Worm (Caenorhabditis elegans) whole organism, L4 larva: Measurements from ENCODE around the gene C16C8.14.

ENCODE experiments used
- aly-2 ChIP-seq: sonication (generic microtip); optimal IDR thresholded peaks from 2 replicates; lab custom pipeline; 2018; ENCODE audit warnings: missing biosample characterization, missing genetic modification characterization
- ama-1 ChIP-seq: fragments of 150-350 bp; optimal IDR thresholded peaks from 2 replicates; lab custom pipeline; 2014; ENCODE audit warnings: inconsistent platforms, mixed read lengths
- ceh-28 ChIP-seq: fragments of 150-350 bp; optimal IDR thresholded peaks from 2 replicates; lab custom pipeline; 2014; ENCODE audit warnings: missing biosample characterization, missing genetic modification reagents, missing genetic modification characterization
- fos-1 ChIP-seq: fragments of 150-350 bp; optimal IDR thresholded peaks from 2 replicates; lab custom pipeline; 2014; ENCODE audit warnings: missing biosample characterization, missing genetic modification characterization
- lin-13 ChIP-seq: fragments of 150-350 bp; optimal IDR thresholded peaks from 2 replicates; lab custom pipeline; 2014; ENCODE audit warnings: missing biosample characterization, missing genetic modification reagents, missing genetic modification characterization
- mdl-1 ChIP-seq, 2 experiments: fragments of 150-350 bp in 1 of 2; sonication (generic microtip) in 1 of 2; optimal IDR thresholded peaks; 2 replicates each; lab custom pipeline; 2014 to 2017; ENCODE audit warnings: missing biosample characterization in 2 of 2, missing genetic modification characterization in 2 of 2
- mes-2 ChIP-seq: sonication (generic microtip); optimal IDR thresholded peaks from 2 replicates; lab custom pipeline; 2016; ENCODE audit warnings: missing genotype, mild to moderate bottlenecking, missing genetic modification characterization, missing compliant biosample characterization; ENCODE audit not compliant: poor library complexity, severe bottlenecking
- nhr-77 ChIP-seq: fragments of 150-350 bp; optimal IDR thresholded peaks from 2 replicates; lab custom pipeline; 2014; ENCODE audit warnings: missing biosample characterization, missing genetic modification characterization
- set-16 ChIP-seq: fragments of 200-800 bp; sonication (Bioruptor generic); IDR thresholded peaks from 2 replicates; pipeline ENCODE4 v1.3.6; 2022; ENCODE audit warnings: missing genetic modification reagents, missing genetic modification characterization, missing compliant biosample characterization
- spr-1 ChIP-seq: sonication (generic microtip); optimal IDR thresholded peaks from 2 replicates; lab custom pipeline; 2016; ENCODE audit warnings: mild to moderate bottlenecking, missing genetic modification characterization, missing compliant biosample characterization

DNA sequence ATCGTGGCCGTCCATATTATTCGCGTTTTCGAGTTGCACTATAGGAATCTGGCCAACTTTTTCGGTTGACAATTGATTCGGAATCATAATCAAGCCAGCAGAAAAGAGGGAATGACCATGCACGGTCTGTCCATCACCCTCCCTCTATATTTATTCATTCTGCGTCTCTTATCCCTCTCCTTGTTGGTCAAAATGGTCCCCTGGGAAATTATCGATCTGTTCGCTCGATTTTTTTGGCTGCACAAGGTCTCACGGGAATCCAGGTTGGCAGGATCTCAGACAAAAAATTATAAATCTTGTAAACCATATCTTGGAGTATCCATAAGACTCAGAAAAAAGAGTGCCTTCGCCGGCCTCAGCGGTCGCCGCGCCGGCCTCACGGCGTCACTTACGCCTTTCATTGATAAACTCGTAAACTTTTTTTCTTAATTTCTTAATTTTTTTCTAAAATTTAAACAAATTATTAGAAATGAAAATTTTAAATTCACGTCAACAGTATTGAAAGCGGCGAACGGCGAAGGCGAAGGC lies 35.2 kb upstream of the C16C8.14 start, which contains the start of the genes F18A12.7 and F18A12.2:
- TF ChIP-seq mdl-1 (tag; optimal IDR thresholded peaks at IDR 0.05; lab: Kevin White, UChicago) = no peak
- TF ChIP-seq fos-1 = no peak
- TF ChIP-seq ceh-28 (tag; lab: Kevin White, UChicago) = no peak
- TF ChIP-seq ama-1 (lab: Kevin White, UChicago) = no peak
- no peak for TF ChIP-seq set-16 (GFP tag; lab: Robert Waterston, UW)
- TF ChIP-seq aly-2 = no peak
- TF ChIP-seq nhr-77 (tag; lab: Kevin White, UChicago) = no peak
- no peak for TF ChIP-seq spr-1 (tag; lab: Kevin White, UChicago)
- TF ChIP-seq mes-2 (tag; lab: Kevin White, UChicago) = no peak
- TF ChIP-seq lin-13 = no peak
